Worm (Caenorhabditis elegans): ENCODE results near the gene ced-5.

DNA sequence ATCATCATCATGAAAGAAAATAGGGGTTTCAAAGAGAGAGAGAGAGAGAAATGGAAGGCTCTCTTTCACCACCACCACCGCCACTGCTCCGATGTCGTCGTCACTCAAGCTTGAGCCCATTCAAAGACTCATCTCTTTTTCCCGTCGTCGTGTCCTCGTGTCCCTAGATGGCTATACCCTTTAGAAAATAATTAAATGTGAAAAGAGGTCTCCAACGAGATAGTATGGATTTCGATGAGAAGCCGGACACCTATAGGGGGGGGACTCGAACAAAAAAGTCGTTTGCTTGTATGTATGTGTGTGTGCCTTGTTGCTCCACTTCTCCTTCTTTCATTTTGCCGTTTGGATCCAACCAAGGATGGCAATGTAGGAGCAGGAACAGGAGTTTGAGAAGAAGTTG, 21.1 kb downstream of the ced-5 start:
- TF ChIP-seq zag-1 (tag; optimal IDR thresholded peaks at IDR 0.05) (no peak), pha-4 (GFP tag; IDR thresholded peaks at IDR 0.05) (no peak), pha-4 (tag; optimal IDR thresholded peaks at IDR 0.05) (no peak), mep-1 (tag; optimal IDR thresholded peaks at IDR 0.05) (peak; percentile 23), unc-62 (GFP tag; optimal IDR thresholded peaks at IDR 0.05 in 1 of 2) (peak in 1 of 2 experiments; percentile 54), unc-62 (tag; optimal IDR thresholded peaks at IDR 0.05) (no peak), nhr-77 (tag; optimal IDR thresholded peaks at IDR 0.05) (no peak), R02D3.7 (tag; optimal IDR thresholded peaks at IDR 0.05) (no peak), nhr-11 (tag; optimal IDR thresholded peaks at IDR 0.05) (no peak), lim-7 (GFP tag; IDR thresholded peaks at IDR 0.05) (no peak), mdl-1 (tag; optimal IDR thresholded peaks at IDR 0.05) (no peak), hmg-1.1 (GFP tag; IDR thresholded peaks at IDR 0.05) (no peak), ceh-28 (tag; optimal IDR thresholded peaks at IDR 0.05) (no peak), ztf-11 (tag; optimal IDR thresholded peaks at IDR 0.05) (no peak), F44E2.7 (GFP tag; IDR thresholded peaks at IDR 0.05) (no peak), unc-130 (GFP tag; optimal IDR thresholded peaks at IDR 0.05) (no peak)

All from whole organism, L4 larva.